Worm (Caenorhabditis elegans) whole organism, L2 larva: ENCODE measurements around the gene dpy-6.
A peak's percentile ranks its signal among the peaks of the same experiment; 100 is the strongest.

ENCODE experiments used
- F13H6.1 ChIP-seq: sonication (generic microtip); optimal IDR thresholded peaks from 2 replicates; lab custom pipeline; 2016; ENCODE audit warnings: missing genetic modification characterization, missing compliant biosample characterization
- R02D3.7 ChIP-seq: fragments of 150-350 bp; optimal IDR thresholded peaks from 2 replicates; lab custom pipeline; 2014; ENCODE audit warnings: missing biosample characterization, missing genetic modification characterization
- ZK546.5 ChIP-seq: sonication (generic microtip); optimal IDR thresholded peaks from 2 replicates; lab custom pipeline; 2017; ENCODE audit warnings: missing biosample characterization, missing genetic modification characterization
- blmp-1 ChIP-seq: sonication (generic microtip); optimal IDR thresholded peaks from 2 replicates; lab custom pipeline; 2017; ENCODE audit warnings: missing genetic modification characterization, mild to moderate bottlenecking, missing compliant biosample characterization, antibody characterized with exemption, moderate library complexity; ENCODE audit not compliant: insufficient read depth
- ceh-16 ChIP-seq: fragments of 150-350 bp; optimal IDR thresholded peaks from 2 replicates; lab custom pipeline; 2014; ENCODE audit warnings: missing biosample characterization, missing genetic modification characterization
- ceh-82 ChIP-seq: fragments of 150-350 bp; optimal IDR thresholded peaks from 2 replicates; lab custom pipeline; 2014; ENCODE audit warnings: missing biosample characterization, missing genetic modification characterization
- crh-2 ChIP-seq: sonication (generic microtip); optimal IDR thresholded peaks from 2 replicates; lab custom pipeline; 2017; ENCODE audit warnings: missing biosample characterization, missing genetic modification characterization
- egl-27 ChIP-seq: sonication (generic microtip); optimal IDR thresholded peaks from 3 replicates; lab custom pipeline; 2017; ENCODE audit warnings: missing biosample characterization, missing genetic modification reagents, missing genetic modification characterization
- elt-1 ChIP-seq: fragments of 150-350 bp; optimal IDR thresholded peaks from 2 replicates; lab custom pipeline; 2014; ENCODE audit warnings: missing biosample characterization, missing genetic modification characterization
- fos-1 ChIP-seq: fragments of 150-350 bp; optimal IDR thresholded peaks from 2 replicates; lab custom pipeline; 2014; ENCODE audit warnings: missing biosample characterization, missing genetic modification characterization
- gmeb-1 ChIP-seq: fragments of 150-350 bp; optimal IDR thresholded peaks from 2 replicates; lab custom pipeline; 2014; ENCODE audit warnings: missing biosample characterization, missing genetic modification characterization
- lin-11 ChIP-seq: fragments of 150-350 bp; sonication (generic microtip); optimal IDR thresholded peaks from 2 replicates; lab custom pipeline; 2014; ENCODE audit warnings: missing biosample characterization, missing genetic modification characterization, inconsistent platforms, mixed read lengths
- lsy-2 ChIP-seq, 2 experiments: fragments of 150-350 bp in 1 of 2; sonication (generic microtip) in 1 of 2; optimal IDR thresholded peaks; 2 replicates each; lab custom pipeline; 2014 to 2017; ENCODE audit warnings: missing biosample characterization in 2 of 2, missing genetic modification characterization in 2 of 2
- mab-5 ChIP-seq: fragments of 150-350 bp; optimal IDR thresholded peaks from 2 replicates; lab custom pipeline; 2014; ENCODE audit warnings: missing biosample characterization, missing genetic modification characterization
- mbf-1 ChIP-seq: sonication (generic microtip); optimal IDR thresholded peaks from 2 replicates; lab custom pipeline; 2017; ENCODE audit warnings: missing biosample characterization, missing genetic modification characterization
- mdl-1 ChIP-seq, 2 experiments: fragments of 150-350 bp in 1 of 2; sonication (generic microtip) in 1 of 2; optimal IDR thresholded peaks; 2 replicates each; lab custom pipeline; 2017; ENCODE audit warnings: missing biosample characterization in 2 of 2, missing genetic modification characterization in 2 of 2
- nhr-11 ChIP-seq: fragments of 150-350 bp; optimal IDR thresholded peaks from 2 replicates; lab custom pipeline; 2014; ENCODE audit warnings: missing biosample characterization, missing genetic modification characterization
- nhr-129 ChIP-seq: fragments of 150-350 bp; optimal IDR thresholded peaks from 2 replicates; lab custom pipeline; 2014; ENCODE audit warnings: missing biosample characterization, missing genetic modification characterization
- nhr-21 ChIP-seq: fragments of 150-350 bp; optimal IDR thresholded peaks from 2 replicates; lab custom pipeline; 2014; ENCODE audit warnings: missing biosample characterization, missing genetic modification characterization
- nhr-237 ChIP-seq: fragments of 150-350 bp; optimal IDR thresholded peaks from 2 replicates; lab custom pipeline; 2014; ENCODE audit warnings: missing biosample characterization, missing genetic modification characterization
- nhr-25 ChIP-seq: fragments of 150-350 bp; sonication (generic microtip); optimal IDR thresholded peaks from 3 replicates; lab custom pipeline; 2014; ENCODE audit warnings: missing biosample characterization, missing genetic modification characterization
- nhr-6 ChIP-seq: fragments of 150-350 bp; optimal IDR thresholded peaks from 2 replicates; lab custom pipeline; 2014; ENCODE audit warnings: missing biosample characterization, missing genetic modification characterization
- nhr-77 ChIP-seq: fragments of 150-350 bp; optimal IDR thresholded peaks from 2 replicates; lab custom pipeline; 2014; ENCODE audit warnings: missing biosample characterization, missing genetic modification characterization
- peb-1 ChIP-seq: fragments of 150-350 bp; optimal IDR thresholded peaks from 2 replicates; lab custom pipeline; 2014; ENCODE audit warnings: missing biosample characterization, missing genetic modification characterization
- skn-1 ChIP-seq: sonication (generic microtip); optimal IDR thresholded peaks from 2 replicates; lab custom pipeline; 2017; ENCODE audit warnings: missing biosample characterization, missing genetic modification characterization
- sma-3 ChIP-seq: sonication (generic microtip); optimal IDR thresholded peaks from 2 replicates; lab custom pipeline; 2016; ENCODE audit warnings: missing genetic modification reagents, missing genetic modification characterization, missing compliant biosample characterization
- sma-9 ChIP-seq, 2 experiments: fragments of 150-350 bp in 1 of 2; sonication (generic microtip) in 1 of 2; optimal IDR thresholded peaks; 2 replicates each; lab custom pipeline; 2014 to 2016; ENCODE audit warnings: missing genetic modification characterization in 2 of 2, mild to moderate bottlenecking in 1 of 2, missing biosample characterization in 1 of 2, missing compliant biosample characterization in 1 of 2, missing genetic modification reagents in 1 of 2, moderate library complexity in 1 of 2
- snpc-4 ChIP-seq: fragments of 150-350 bp; optimal IDR thresholded peaks from 2 replicates; lab custom pipeline; 2014; ENCODE audit warnings: missing biosample characterization, missing genetic modification characterization
- unc-55 ChIP-seq: fragments of 150-350 bp; sonication (generic microtip); optimal IDR thresholded peaks from 3 replicates; lab custom pipeline; 2014; ENCODE audit warnings: missing biosample characterization, missing genetic modification reagents, missing genetic modification characterization
- unc-62 ChIP-seq: fragments of 150-350 bp; optimal IDR thresholded peaks from 2 replicates; lab custom pipeline; 2014; ENCODE audit warnings: missing biosample characterization, missing genetic modification reagents, missing genetic modification characterization
- ztf-1 ChIP-seq: fragments of 200-800 bp; sonication (Bioruptor generic); conservative IDR thresholded peaks from 2 replicates; pipeline ENCODE4 v1.3.6; 2022; ENCODE audit warnings: missing genetic modification characterization, missing compliant biosample characterization
- ztf-11 ChIP-seq: sonication (generic microtip); optimal IDR thresholded peaks from 2 replicates; lab custom pipeline; 2017; ENCODE audit warnings: missing biosample characterization, missing genetic modification characterization

Gene dpy-6

ce11 chrX:8473468-8473867, 18.0 kb upstream of the dpy-6 start:
- peak; percentile 56 for TF ChIP-seq egl-27 (tag; lab: Kevin White, UChicago)
- no peak for TF ChIP-seq R02D3.7
- TF ChIP-seq skn-1, result peak; percentile 31
- no peak for TF ChIP-seq nhr-6 (tag; lab: Kevin White, UChicago)
- TF ChIP-seq fos-1 (tag; lab: Kevin White, UChicago), result peak; percentile 91
- TF ChIP-seq crh-2 (tag; lab: Kevin White, UChicago), result peak; percentile 83
- no peak for TF ChIP-seq ztf-1 (GFP tag; lab: Robert Waterston, UW)
- no peak for TF ChIP-seq elt-1 (tag; lab: Kevin White, UChicago)
- peak; percentile 53 for TF ChIP-seq sma-3
- TF ChIP-seq gmeb-1, result peak; percentile 42
- TF ChIP-seq unc-62, result no peak
- TF ChIP-seq mdl-1 (tag; optimal IDR thresholded peaks at IDR 0.05; lab: Kevin White, UChicago), result peak in 1 of 2 experiments; percentile 17
- peak; percentile 39 for TF ChIP-seq F13H6.1 (tag; lab: Kevin White, UChicago)
- no peak for TF ChIP-seq lin-11 (tag; lab: Kevin White, UChicago)
- TF ChIP-seq lsy-2 (tag; optimal IDR thresholded peaks at IDR 0.05; lab: Kevin White, UChicago), result peak in 1 of 2 experiments; percentile 11
- TF ChIP-seq nhr-21, result peak; percentile 40
- TF ChIP-seq nhr-129 (tag; lab: Kevin White, UChicago), result peak; percentile 69
- TF ChIP-seq nhr-11 (tag; lab: Kevin White, UChicago), result no peak
- TF ChIP-seq ceh-82, result no peak
- no peak for TF ChIP-seq nhr-237 (tag; lab: Kevin White, UChicago)
- peak; percentile 94 for TF ChIP-seq sma-9 (GFP tag; optimal IDR thresholded peaks at IDR 0.05; lab: Kevin White, UChicago)
- no peak for TF ChIP-seq sma-9 (tag; optimal IDR thresholded peaks at IDR 0.05; lab: Kevin White, UChicago)

- peak; percentile 65 for TF ChIP-seq sma-9 (GFP tag; optimal IDR thresholded peaks at IDR 0.05; lab: Kevin White, UChicago)
- no peak for TF ChIP-seq sma-9 (tag; optimal IDR thresholded peaks at IDR 0.05; lab: Kevin White, UChicago)
- peak; percentile 66 for TF ChIP-seq unc-55 (GFP tag; lab: Kevin White, UChicago)
- no peak for TF ChIP-seq blmp-1 (tag; lab: Kevin White, UChicago)
- peak; percentile 20 for TF ChIP-seq gmeb-1
- peak; percentile 65 for TF ChIP-seq crh-2 (tag; lab: Kevin White, UChicago)
- no peak for TF ChIP-seq peb-1 (tag; lab: Kevin White, UChicago)
- no peak for TF ChIP-seq nhr-77
- TF ChIP-seq fos-1 (tag; lab: Kevin White, UChicago), result peak; percentile 87
- TF ChIP-seq sma-3, result peak; percentile 3
- TF ChIP-seq ceh-16 (tag; lab: Kevin White, UChicago), result no peak
- TF ChIP-seq, all 48 proteins: peak for 6
These were observed 14.8 kb upstream of the dpy-6 start, which contains the start of gene mec-10 for ce11 chrX:8470126-8470772. TSS of gene mec-10 (minus strand) at chrX:8470314.

- TF ChIP-seq ZK546.5 (tag; lab: Kevin White, UChicago) (no peak), ztf-11 (tag; lab: Kevin White, UChicago) (no peak), nhr-6 (tag; lab: Kevin White, UChicago) (no peak), mab-5 (tag; lab: Kevin White, UChicago) (no peak), elt-1 (tag; lab: Kevin White, UChicago) (peak; percentile 15), crh-2 (tag; lab: Kevin White, UChicago) (no peak)
These were observed 8.5 kb upstream of the dpy-6 start for ce11 chrX:8463889-8464444.

DNA sequence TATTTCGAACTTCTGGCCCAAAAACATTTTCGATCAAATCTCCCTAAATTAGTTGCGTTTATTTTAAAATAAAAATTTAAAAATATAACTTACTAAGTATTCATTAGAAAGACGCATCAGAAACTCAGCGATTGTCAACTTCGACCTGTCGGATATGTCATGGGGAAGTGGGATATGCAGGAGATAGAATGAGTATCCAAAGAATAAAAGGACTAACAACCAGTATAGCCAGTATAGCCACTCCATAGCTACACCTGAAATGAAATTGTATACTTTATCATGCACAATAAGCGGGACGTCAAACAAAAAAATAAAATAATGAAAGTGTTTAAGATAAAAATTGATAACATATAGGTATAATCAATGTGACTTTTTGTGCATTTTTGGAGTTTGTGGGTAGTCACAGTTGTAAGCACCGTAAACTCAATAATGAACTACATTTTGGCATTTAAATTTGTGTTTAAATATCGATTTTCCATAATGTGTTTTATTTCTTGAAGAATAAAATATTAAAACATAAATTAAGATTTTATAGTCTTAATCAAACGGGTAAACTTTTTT, 7.7 kb upstream of the dpy-6 start, which contains the start of gene F16F9.4:
TSS of gene F16F9.4 (minus strand) at position 276 of the 561 bp plus-strand sequence.
- TF ChIP-seq fos-1 (tag; lab: Kevin White, UChicago) (peak; percentile 29), lin-11 (tag; lab: Kevin White, UChicago) (no peak), sma-3 (no peak), unc-55 (GFP tag; lab: Kevin White, UChicago) (no peak)

- TF ChIP-seq lsy-2 (tag; optimal IDR thresholded peaks at IDR 0.05; lab: Kevin White, UChicago) (no peak), nhr-21 (no peak), sma-9 (GFP tag; optimal IDR thresholded peaks at IDR 0.05; lab: Kevin White, UChicago) (no peak), sma-9 (tag; optimal IDR thresholded peaks at IDR 0.05; lab: Kevin White, UChicago) (no peak), snpc-4 (tag; lab: Kevin White, UChicago) (no peak), nhr-11 (tag; lab: Kevin White, UChicago) (no peak), F13H6.1 (tag; lab: Kevin White, UChicago) (no peak), nhr-6 (tag; lab: Kevin White, UChicago) (no peak), nhr-25 (tag; lab: Kevin White, UChicago) (no peak), mab-5 (tag; lab: Kevin White, UChicago) (no peak), mbf-1 (tag; lab: Kevin White, UChicago) (no peak), ceh-16 (tag; lab: Kevin White, UChicago) (no peak), nhr-129 (tag; lab: Kevin White, UChicago) (no peak)
These were observed 5.5 kb upstream of the dpy-6 start for ce11 chrX:8460958-8461357.
